Worm (Caenorhabditis elegans) whole organism, L4/young adult: ENCODE data around the gene C29F9.12.

Source experiments
- W03F9.2 ChIP-seq: fragments of 150-350 bp; optimal IDR thresholded peaks from 2 replicates; lab custom pipeline; 2014; ENCODE audit warnings: missing biosample characterization, missing genetic modification characterization
- him-1 ChIP-seq: sonication (generic microtip); optimal IDR thresholded peaks from 2 replicates; lab custom pipeline; 2016; ENCODE audit warnings: missing genotype, missing genetic modification reagents, missing genetic modification characterization, missing compliant biosample characterization

DNA sequence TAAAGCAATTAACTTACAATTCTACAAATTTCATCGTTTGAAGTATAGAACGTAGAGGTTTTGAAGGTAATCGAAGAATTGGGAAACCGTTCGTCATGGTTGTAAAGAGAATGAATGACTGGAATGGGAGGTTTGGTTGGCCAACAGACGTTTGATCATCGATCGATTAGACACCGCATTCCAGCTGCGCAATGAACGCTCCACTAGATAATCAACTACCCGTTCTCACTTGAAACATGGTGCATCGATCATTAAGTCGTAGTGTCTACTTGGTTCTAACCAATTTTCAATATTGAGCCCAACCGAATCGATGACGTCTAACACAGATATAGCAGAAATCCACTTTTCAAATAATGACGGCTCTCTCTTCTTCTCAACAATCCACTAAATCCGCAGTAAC is 21.3 kb upstream of the C29F9.12 start, which contains the start of gene fbxb-82:
- TF ChIP-seq him-1 (tag; lab: Kevin White, UChicago) (no peak), W03F9.2 (tag; lab: Kevin White, UChicago) (no peak)
